Worm (Caenorhabditis elegans) whole organism, L3 larva: Measurements from ENCODE around the gene ctsa-1.2.

ENCODE experiments used
- R02D3.7 ChIP-seq: fragments of 150-350 bp; optimal IDR thresholded peaks from 2 replicates; lab custom pipeline; 2014; ENCODE audit warnings: missing biosample characterization, missing genetic modification characterization
- ZK546.5 ChIP-seq: sonication (generic microtip); optimal IDR thresholded peaks from 2 replicates; lab custom pipeline; 2017; ENCODE audit warnings: missing biosample characterization, missing genetic modification characterization
- ama-1 ChIP-seq: fragments of 150-350 bp; optimal IDR thresholded peaks from 2 replicates; lab custom pipeline; 2018
- ceh-16 ChIP-seq: sonication (generic microtip); optimal IDR thresholded peaks from 2 replicates; lab custom pipeline; 2017; ENCODE audit warnings: missing biosample characterization, missing genetic modification characterization
- ceh-28 ChIP-seq: fragments of 150-350 bp; optimal IDR thresholded peaks from 2 replicates; lab custom pipeline; 2014; ENCODE audit warnings: missing biosample characterization, missing genetic modification reagents, missing genetic modification characterization
- ceh-82 ChIP-seq: fragments of 150-350 bp; optimal IDR thresholded peaks from 2 replicates; lab custom pipeline; 2014; ENCODE audit warnings: missing biosample characterization, missing genetic modification characterization
- ceh-9 ChIP-seq: sonication (generic microtip); optimal IDR thresholded peaks from 2 replicates; lab custom pipeline; 2018; ENCODE audit warnings: missing biosample characterization, missing genetic modification characterization
- daf-12 ChIP-seq: fragments of 150-350 bp; optimal IDR thresholded peaks from 2 replicates; lab custom pipeline; 2014; ENCODE audit warnings: missing biosample characterization, missing genetic modification reagents, missing genetic modification characterization
- egl-27 ChIP-seq: sonication (generic microtip); optimal IDR thresholded peaks from 4 replicates; lab custom pipeline; 2017; ENCODE audit warnings: missing biosample characterization, missing genetic modification reagents, missing genetic modification characterization
- egl-5 ChIP-seq: fragments of 150-350 bp; optimal IDR thresholded peaks from 2 replicates; lab custom pipeline; 2017; ENCODE audit warnings: missing biosample characterization, missing genetic modification reagents, missing genetic modification characterization, inconsistent platforms
- elt-1 ChIP-seq: fragments of 150-350 bp; optimal IDR thresholded peaks from 2 replicates; lab custom pipeline; 2014; ENCODE audit warnings: missing biosample characterization, missing genetic modification characterization
- elt-2 ChIP-seq: sonication (generic microtip); optimal IDR thresholded peaks from 2 replicates; lab custom pipeline; 2016; ENCODE audit warnings: missing genetic modification reagents, mild to moderate bottlenecking, missing genetic modification characterization, missing compliant biosample characterization
- eor-1 ChIP-seq, 2 experiments: fragments of 150-350 bp; optimal IDR thresholded peaks; 2 replicates each; lab custom pipeline; 2014 to 2018; ENCODE audit warnings: missing biosample characterization in 2 of 2, missing genetic modification characterization in 2 of 2
- fkh-10 ChIP-seq: sonication (generic microtip); optimal IDR thresholded peaks from 2 replicates; lab custom pipeline; 2017; ENCODE audit warnings: missing biosample characterization, missing genetic modification reagents, missing genetic modification characterization
- fkh-2 ChIP-seq: fragments of 150-350 bp; optimal IDR thresholded peaks from 2 replicates; lab custom pipeline; 2014; ENCODE audit warnings: missing biosample characterization, missing genetic modification reagents, missing genetic modification characterization
- fos-1 ChIP-seq: fragments of 150-350 bp; optimal IDR thresholded peaks from 2 replicates; lab custom pipeline; 2014; ENCODE audit warnings: missing biosample characterization, missing genetic modification characterization
- hmg-11 ChIP-seq: sonication (generic microtip); optimal IDR thresholded peaks from 2 replicates; lab custom pipeline; 2016; ENCODE audit warnings: missing genetic modification characterization, missing compliant biosample characterization
- lin-15B ChIP-seq: fragments of 150-350 bp; optimal IDR thresholded peaks from 2 replicates; lab custom pipeline; 2014; ENCODE audit warnings: missing biosample characterization, missing genetic modification characterization
- lin-39 ChIP-seq: fragments of 150-350 bp; optimal IDR thresholded peaks from 2 replicates; lab custom pipeline; 2018; ENCODE audit warnings: missing biosample characterization, missing genetic modification reagents, missing genetic modification characterization
- lsy-12 ChIP-seq: sonication (generic microtip); optimal IDR thresholded peaks from 2 replicates; lab custom pipeline; 2016; ENCODE audit warnings: mild to moderate bottlenecking, missing genetic modification characterization, missing compliant biosample characterization
- mdl-1 ChIP-seq: fragments of 150-350 bp; optimal IDR thresholded peaks from 2 replicates; lab custom pipeline; 2014; ENCODE audit warnings: missing biosample characterization, missing genetic modification characterization
- nfya-1 ChIP-seq: sonication (generic microtip); optimal IDR thresholded peaks from 2 replicates; lab custom pipeline; 2017; ENCODE audit warnings: missing genetic modification characterization, mild to moderate bottlenecking, missing compliant biosample characterization, antibody characterized with exemption, moderate library complexity; ENCODE audit not compliant: insufficient read depth
- nhr-12 ChIP-seq: fragments of 150-350 bp; optimal IDR thresholded peaks from 2 replicates; lab custom pipeline; 2014; ENCODE audit warnings: missing biosample characterization, missing genetic modification characterization
- nhr-23 ChIP-seq: fragments of 150-350 bp; optimal IDR thresholded peaks from 2 replicates; lab custom pipeline; 2014; ENCODE audit warnings: missing biosample characterization, missing genetic modification reagents, missing genetic modification characterization
- nhr-25 ChIP-seq: sonication (generic microtip); optimal IDR thresholded peaks from 2 replicates; lab custom pipeline; 2017; ENCODE audit warnings: missing biosample characterization, missing genetic modification characterization
- nhr-28 ChIP-seq: fragments of 150-350 bp; optimal IDR thresholded peaks from 2 replicates; lab custom pipeline; 2014; ENCODE audit warnings: missing biosample characterization, missing genetic modification characterization
- nhr-43 ChIP-seq: sonication (generic microtip); optimal IDR thresholded peaks from 2 replicates; lab custom pipeline; 2016; ENCODE audit warnings: mild to moderate bottlenecking, missing genetic modification characterization, missing compliant biosample characterization; ENCODE audit not compliant: poor library complexity, severe bottlenecking
- nhr-67 ChIP-seq: fragments of 150-350 bp; optimal IDR thresholded peaks from 2 replicates; lab custom pipeline; 2014; ENCODE audit warnings: missing biosample characterization, missing genetic modification characterization
- nhr-77 ChIP-seq: fragments of 150-350 bp; optimal IDR thresholded peaks from 2 replicates; lab custom pipeline; 2014; ENCODE audit warnings: missing biosample characterization, missing genetic modification characterization
- pha-4 ChIP-seq: fragments of 150-350 bp; optimal IDR thresholded peaks from 2 replicates; lab custom pipeline; 2014; ENCODE audit warnings: missing biosample characterization, missing genetic modification reagents, missing genetic modification characterization
- sea-2 ChIP-seq: fragments of 150-350 bp; sonication (generic microtip); optimal IDR thresholded peaks from 4 replicates; lab custom pipeline; 2014; ENCODE audit warnings: missing biosample characterization, missing genetic modification reagents, missing genetic modification characterization
- skn-1 ChIP-seq: fragments of 150-350 bp; optimal IDR thresholded peaks from 2 replicates; lab custom pipeline; 2014; ENCODE audit warnings: missing biosample characterization, missing genetic modification characterization
- snpc-4 ChIP-seq: fragments of 150-350 bp; optimal IDR thresholded peaks from 2 replicates; lab custom pipeline; 2014; ENCODE audit warnings: missing biosample characterization, missing genetic modification characterization
- tbx-2 ChIP-seq: sonication (generic microtip); optimal IDR thresholded peaks from 2 replicates; lab custom pipeline; 2016; ENCODE audit warnings: mild to moderate bottlenecking, missing genetic modification characterization, missing compliant biosample characterization
- unc-39 ChIP-seq: sonication (generic microtip); optimal IDR thresholded peaks from 4 replicates; lab custom pipeline; 2017; ENCODE audit warnings: missing biosample characterization, missing genetic modification characterization
- unc-62 ChIP-seq: fragments of 150-350 bp; sonication (generic microtip); optimal IDR thresholded peaks from 4 replicates; lab custom pipeline; 2014; ENCODE audit warnings: missing biosample characterization, missing genetic modification reagents, missing genetic modification characterization
- zag-1 ChIP-seq: fragments of 150-350 bp; optimal IDR thresholded peaks from 2 replicates; lab custom pipeline; 2014; ENCODE audit warnings: missing biosample characterization, missing genetic modification characterization
- ztf-11 ChIP-seq: fragments of 150-350 bp; optimal IDR thresholded peaks from 2 replicates; lab custom pipeline; 2014; ENCODE audit warnings: missing biosample characterization, missing genetic modification characterization

ctsa-1.2 gene

ce11 chrII:11742320-11742719, 3.2 kb downstream of the ctsa-1.2 start:
- TF ChIP-seq lin-15B (tag; lab: Kevin White, UChicago) = no peak
- TF ChIP-seq nhr-28 (tag; lab: Kevin White, UChicago) = no peak
- TF ChIP-seq elt-1 = no peak
- TF ChIP-seq fkh-2 (tag; lab: Kevin White, UChicago) = no peak
- no peak for TF ChIP-seq egl-5 (tag; lab: Kevin White, UChicago)
- TF ChIP-seq nhr-43 (tag; lab: Kevin White, UChicago) = no peak
- no peak for TF ChIP-seq nhr-23 (tag; lab: Kevin White, UChicago)
- TF ChIP-seq ztf-11 (tag; lab: Kevin White, UChicago) = no peak
- no peak for TF ChIP-seq lsy-12

ce11 chrII:11746782-11747288, 7.7 kb downstream of the ctsa-1.2 start:
- TF ChIP-seq snpc-4 (tag; lab: Kevin White, UChicago) (peak; percentile 8), hmg-11 (tag; lab: Kevin White, UChicago) (peak; percentile 70), ceh-82 (tag; lab: Kevin White, UChicago) (peak; percentile 53), elt-1 (peak; percentile 4), zag-1 (tag; lab: Kevin White, UChicago) (peak; percentile 22), nhr-12 (no peak), mdl-1 (tag; lab: Kevin White, UChicago) (peak; percentile 15), ama-1 (lab: Kevin White, UChicago) (peak; percentile 69), nfya-1 (peak; percentile 90), unc-39 (tag; lab: Kevin White, UChicago) (no peak), nhr-25 (no peak), ZK546.5 (no peak), fkh-2 (tag; lab: Kevin White, UChicago) (no peak), fos-1 (tag; lab: Kevin White, UChicago) (no peak), pha-4 (tag; lab: Kevin White, UChicago) (no peak), sea-2 (GFP tag; lab: Kevin White, UChicago) (peak; percentile 32), lsy-12 (peak; percentile 59), fkh-10 (GFP tag; lab: Kevin White, UChicago) (peak; percentile 30), skn-1 (tag; lab: Kevin White, UChicago) (peak; percentile 9), daf-12 (tag; lab: Kevin White, UChicago) (no peak), egl-5 (tag; lab: Kevin White, UChicago) (peak; percentile 50), tbx-2 (tag; lab: Kevin White, UChicago) (peak; percentile 47), lin-39 (tag; lab: Kevin White, UChicago) (peak; percentile 92), nhr-28 (tag; lab: Kevin White, UChicago) (no peak), egl-27 (tag; lab: Kevin White, UChicago) (peak; percentile 70), ceh-28 (tag; lab: Kevin White, UChicago) (peak; percentile 32), eor-1 (tag; optimal IDR thresholded peaks at IDR 0.05; lab: Kevin White, UChicago) (no peak), lin-15B (tag; lab: Kevin White, UChicago) (peak; percentile 24), ceh-9 (tag; lab: Kevin White, UChicago) (no peak), nhr-77 (tag; lab: Kevin White, UChicago) (no peak)

- TF ChIP-seq ceh-28 (tag; lab: Kevin White, UChicago) = no peak
- TF ChIP-seq nhr-23 (tag; lab: Kevin White, UChicago) = no peak
- peak; percentile 1 for TF ChIP-seq nfya-1
- TF ChIP-seq R02D3.7 (tag; lab: Kevin White, UChicago) = no peak
- TF ChIP-seq elt-2 = no peak
- no peak for TF ChIP-seq nhr-28 (tag; lab: Kevin White, UChicago)
- TF ChIP-seq nhr-77 (tag; lab: Kevin White, UChicago) = no peak
- TF ChIP-seq ceh-82 (tag; lab: Kevin White, UChicago) = no peak
- TF ChIP-seq nhr-67 (tag; lab: Kevin White, UChicago) = no peak
- no peak for TF ChIP-seq skn-1 (tag; lab: Kevin White, UChicago)
- TF ChIP-seq snpc-4 (tag; lab: Kevin White, UChicago) = no peak
- TF ChIP-seq unc-62 (GFP tag; lab: Kevin White, UChicago) = no peak
- TF ChIP-seq pha-4 (tag; lab: Kevin White, UChicago) = peak; percentile 26
- TF ChIP-seq ceh-16 = no peak
- no peak for TF ChIP-seq egl-27 (tag; lab: Kevin White, UChicago)
- TF ChIP-seq, all 47 proteins: peak for 2
Observed at ce11 chrII:11747889-11748288, 8.7 kb downstream of the ctsa-1.2 start.
